Worm (Caenorhabditis elegans) whole organism, L4 larva: ENCODE results near the gene K07F5.6.

Source experiments
- D1046.2 ChIP-seq: fragments of 200-800 bp; sonication (Bioruptor generic); IDR thresholded peaks from 2 replicates; pipeline ENCODE4 v1.3.6; 2022; ENCODE audit warnings: missing genetic modification characterization, missing compliant biosample characterization
- F10B5.3 ChIP-seq: sonication (generic microtip); optimal IDR thresholded peaks from 2 replicates; lab custom pipeline; 2016; ENCODE audit warnings: mild to moderate bottlenecking, missing genetic modification characterization, missing compliant biosample characterization
- F37D6.2 ChIP-seq: sonication (generic microtip); optimal IDR thresholded peaks from 2 replicates; lab custom pipeline; 2016; ENCODE audit warnings: mild to moderate bottlenecking, missing genetic modification characterization, missing compliant biosample characterization
- R02D3.7 ChIP-seq: fragments of 150-350 bp; sonication (generic microtip); optimal IDR thresholded peaks from 3 replicates; lab custom pipeline; 2014; ENCODE audit warnings: missing biosample characterization, missing genetic modification characterization
- T26A8.4 ChIP-seq: fragments of 200-800 bp; sonication (Bioruptor generic); IDR thresholded peaks from 2 replicates; pipeline ENCODE4 v1.3.6; 2022; ENCODE audit warnings: missing genetic modification characterization, missing compliant biosample characterization
- Y48G9A.11 ChIP-seq: fragments of 200-800 bp; sonication (Bioruptor generic); IDR thresholded peaks from 2 replicates; pipeline ENCODE4 v1.3.6; 2022; ENCODE audit warnings: missing genetic modification reagents, missing genetic modification characterization, missing compliant biosample characterization
- Y5F2A.4 ChIP-seq: fragments of 200-800 bp; sonication (Bioruptor generic); optimal IDR thresholded peaks from 2 replicates; lab custom pipeline; 2018; ENCODE audit warnings: mild to moderate bottlenecking, missing genetic modification characterization, missing compliant biosample characterization
- ZK337.2 ChIP-seq: fragments of 200-800 bp; sonication (Bioruptor generic); IDR thresholded peaks from 2 replicates; pipeline ENCODE4 v1.3.6; 2022; ENCODE audit warnings: missing genetic modification reagents, missing genetic modification characterization, missing compliant biosample characterization
- arid-1 ChIP-seq: fragments of 200-800 bp; sonication (Bioruptor generic); conservative IDR thresholded peaks from 2 replicates; pipeline ENCODE4 v1.3.6; 2022; ENCODE audit warnings: missing genetic modification reagents, missing genetic modification characterization, missing compliant biosample characterization
- ceh-82 ChIP-seq: sonication (generic microtip); optimal IDR thresholded peaks from 2 replicates; lab custom pipeline; 2017; ENCODE audit warnings: missing biosample characterization, missing genetic modification characterization
- ces-1 ChIP-seq: fragments of 150-350 bp; sonication (generic microtip); optimal IDR thresholded peaks from 4 replicates; lab custom pipeline; 2014; ENCODE audit warnings: missing biosample characterization, missing genetic modification reagents, missing genetic modification characterization
- ctbp-1 ChIP-seq: fragments of 200-800 bp; sonication (Bioruptor generic); IDR thresholded peaks from 2 replicates; pipeline ENCODE4 v1.3.6; 2022; ENCODE audit warnings: missing genetic modification reagents, missing genetic modification characterization, missing compliant biosample characterization
- daf-12 ChIP-seq: fragments of 150-350 bp; optimal IDR thresholded peaks from 2 replicates; lab custom pipeline; 2014; ENCODE audit warnings: missing biosample characterization, missing genetic modification reagents, missing genetic modification characterization
- daf-16 ChIP-seq, 3 experiments: sonication (generic microtip); optimal IDR thresholded peaks; 2 replicates each; lab custom pipeline; 2016 to 2017; ENCODE audit warnings: missing genetic modification characterization in 3 of 3, missing genetic modification reagents in 3 of 3, mild to moderate bottlenecking in 2 of 3, missing compliant biosample characterization in 2 of 3, missing biosample characterization in 1 of 3, moderate library complexity in 1 of 3
- dmd-6 ChIP-seq: fragments of 200-800 bp; sonication (Bioruptor generic); IDR thresholded peaks from 2 replicates; pipeline ENCODE4 v1.3.6; 2022; ENCODE audit warnings: missing genetic modification reagents, missing genetic modification characterization, missing compliant biosample characterization
- dmd-8 ChIP-seq: fragments of 200-800 bp; sonication (Bioruptor generic); IDR thresholded peaks from 2 replicates; pipeline ENCODE4 v1.3.6; 2022; ENCODE audit warnings: missing genetic modification characterization, missing compliant biosample characterization
- dpl-1 ChIP-seq: fragments of 150-350 bp; optimal IDR thresholded peaks from 2 replicates; lab custom pipeline; 2014; ENCODE audit warnings: missing biosample characterization, missing genetic modification reagents, missing genetic modification characterization
- duxl-1 ChIP-seq: sonication (generic microtip); optimal IDR thresholded peaks from 2 replicates; lab custom pipeline; 2016; ENCODE audit warnings: mild to moderate bottlenecking, missing genetic modification characterization, moderate library complexity, missing compliant biosample characterization; ENCODE audit not compliant: poor library complexity
- dve-1 ChIP-seq: sonication (generic microtip); optimal IDR thresholded peaks from 2 replicates; lab custom pipeline; 2017; ENCODE audit warnings: antibody characterized with exemption, mild to moderate bottlenecking, missing genetic modification characterization, missing compliant biosample characterization; ENCODE audit not compliant: insufficient read depth
- fkh-10 ChIP-seq: fragments of 150-350 bp; optimal IDR thresholded peaks from 2 replicates; lab custom pipeline; 2014; ENCODE audit warnings: missing biosample characterization, missing genetic modification reagents, missing genetic modification characterization
- hif-1 ChIP-seq, 2 experiments: sonication (generic microtip); optimal IDR thresholded peaks; 2 replicates each; lab custom pipeline; 2016 to 2017; ENCODE audit warnings: missing compliant biosample characterization in 2 of 2, missing genetic modification characterization in 2 of 2, missing genetic modification reagents in 2 of 2, missing genotype in 2 of 2, mild to moderate bottlenecking in 1 of 2
- hlh-11 ChIP-seq: fragments of 200-800 bp; sonication (Bioruptor generic); optimal IDR thresholded peaks from 2 replicates; lab custom pipeline; 2018; ENCODE audit warnings: mild to moderate bottlenecking, missing genetic modification characterization, missing compliant biosample characterization
- hmg-1.1 ChIP-seq: fragments of 200-800 bp; sonication (Bioruptor generic); IDR thresholded peaks from 2 replicates; pipeline ENCODE4 v1.3.6; 2022; ENCODE audit warnings: missing genetic modification reagents, missing genetic modification characterization, missing compliant biosample characterization
- jun-1 ChIP-seq: fragments of 150-350 bp; optimal IDR thresholded peaks from 2 replicates; lab custom pipeline; 2014; ENCODE audit warnings: missing biosample characterization, missing genetic modification reagents, missing genetic modification characterization
- lin-1 ChIP-seq: fragments of 200-800 bp; sonication (Bioruptor generic); IDR thresholded peaks from 2 replicates; pipeline ENCODE4 v1.3.6; 2022; ENCODE audit warnings: missing genetic modification reagents, missing genetic modification characterization, missing compliant biosample characterization
- lin-15B ChIP-seq: fragments of 150-350 bp; sonication (generic microtip); optimal IDR thresholded peaks from 3 replicates; lab custom pipeline; 2014; ENCODE audit warnings: missing biosample characterization, missing genetic modification characterization
- lin-29 ChIP-seq: fragments of 200-800 bp; sonication (Bioruptor generic); IDR thresholded peaks from 2 replicates; pipeline ENCODE4 v1.3.6; 2022; ENCODE audit warnings: missing genetic modification reagents, missing genetic modification characterization, missing compliant biosample characterization
- madf-5 ChIP-seq, 2 experiments: fragments of 200-800 bp; sonication (Bioruptor generic); IDR thresholded peaks; 2 replicates each; pipeline ENCODE4 v1.3.6; 2022; ENCODE audit warnings: missing compliant biosample characterization in 2 of 2, missing genetic modification characterization in 2 of 2
- mdt-29 ChIP-seq: fragments of 200-800 bp; sonication (Bioruptor generic); IDR thresholded peaks from 2 replicates; pipeline ENCODE4 v1.3.6; 2022; ENCODE audit warnings: missing genetic modification reagents, missing genetic modification characterization, missing compliant biosample characterization
- mes-2 ChIP-seq: sonication (generic microtip); optimal IDR thresholded peaks from 2 replicates; lab custom pipeline; 2016; ENCODE audit warnings: missing genotype, mild to moderate bottlenecking, missing genetic modification characterization, missing compliant biosample characterization; ENCODE audit not compliant: poor library complexity, severe bottlenecking
- mxl-2 ChIP-seq: fragments of 200-800 bp; sonication (Bioruptor generic); conservative IDR thresholded peaks from 2 replicates; pipeline ENCODE4 v1.3.6; 2022; ENCODE audit warnings: missing genetic modification reagents, missing genetic modification characterization, missing compliant biosample characterization
- mxl-3 ChIP-seq: fragments of 200-800 bp; sonication (Bioruptor generic); optimal IDR thresholded peaks from 2 replicates; lab custom pipeline; 2018; ENCODE audit warnings: mild to moderate bottlenecking, missing genetic modification characterization, missing compliant biosample characterization
- nhr-10 ChIP-seq: fragments of 150-350 bp; optimal IDR thresholded peaks from 2 replicates; lab custom pipeline; 2014; ENCODE audit warnings: missing biosample characterization, missing genetic modification characterization
- nhr-41 ChIP-seq: fragments of 200-800 bp; sonication (Bioruptor generic); IDR thresholded peaks from 2 replicates; pipeline ENCODE4 v1.3.6; 2022; ENCODE audit warnings: missing genetic modification reagents, missing genetic modification characterization, missing compliant biosample characterization
- nhr-76 ChIP-seq: fragments of 150-350 bp; optimal IDR thresholded peaks from 2 replicates; lab custom pipeline; 2014; ENCODE audit warnings: missing biosample characterization, missing genetic modification characterization
- pha-4 ChIP-seq, 2 experiments: fragments of 150-350 bp in 1 of 2; fragments of 200-800 bp in 1 of 2; sonication (Bioruptor generic) in 1 of 2; IDR thresholded peaks in 1 of 2; optimal IDR thresholded peaks in 1 of 2; 2 replicates each; pipeline versions ENCODE4 v1.3.6 to Lab custom; 2014 to 2022; ENCODE audit warnings: missing genetic modification characterization in 2 of 2, missing genetic modification reagents in 2 of 2, missing biosample characterization in 1 of 2, missing compliant biosample characterization in 1 of 2
- pqm-1 ChIP-seq: sonication (generic microtip); optimal IDR thresholded peaks from 2 replicates; lab custom pipeline; 2017; ENCODE audit warnings: missing biosample characterization, missing genetic modification characterization
- sdz-12 ChIP-seq: fragments of 200-800 bp; sonication (Bioruptor generic); optimal IDR thresholded peaks from 2 replicates; lab custom pipeline; 2018; ENCODE audit warnings: mild to moderate bottlenecking, missing genetic modification characterization, missing compliant biosample characterization
- skn-1 ChIP-seq: fragments of 150-350 bp; optimal IDR thresholded peaks from 2 replicates; lab custom pipeline; 2014; ENCODE audit warnings: missing biosample characterization, missing genetic modification characterization
- snpc-4 ChIP-seq: fragments of 150-350 bp; optimal IDR thresholded peaks from 2 replicates; lab custom pipeline; 2014; ENCODE audit warnings: missing biosample characterization, missing genetic modification characterization
- spr-1 ChIP-seq: sonication (generic microtip); optimal IDR thresholded peaks from 2 replicates; lab custom pipeline; 2016; ENCODE audit warnings: mild to moderate bottlenecking, missing genetic modification characterization, missing compliant biosample characterization
- tag-97 ChIP-seq: fragments of 200-800 bp; sonication (Bioruptor generic); IDR thresholded peaks from 2 replicates; pipeline ENCODE4 v1.3.6; 2022; ENCODE audit warnings: missing genetic modification characterization, missing compliant biosample characterization
- tra-1 ChIP-seq: fragments of 200-800 bp; sonication (Bioruptor generic); IDR thresholded peaks from 2 replicates; pipeline ENCODE4 v1.3.6; 2022; ENCODE audit warnings: missing genetic modification reagents, missing genetic modification characterization, missing compliant biosample characterization
- unc-39 ChIP-seq: sonication (generic microtip); optimal IDR thresholded peaks from 2 replicates; lab custom pipeline; 2017; ENCODE audit warnings: missing biosample characterization, missing genetic modification characterization
- vab-7 ChIP-seq: fragments of 200-800 bp; sonication (Bioruptor generic); IDR thresholded peaks from 2 replicates; pipeline ENCODE4 v1.3.6; 2022; ENCODE audit warnings: missing genetic modification reagents, missing genetic modification characterization, missing compliant biosample characterization
- zfp-2 ChIP-seq: sonication (generic microtip); optimal IDR thresholded peaks from 2 replicates; lab custom pipeline; 2016; ENCODE audit warnings: mild to moderate bottlenecking, missing genetic modification characterization, missing compliant biosample characterization
- zfp-3 ChIP-seq: fragments of 200-800 bp; sonication (Bioruptor generic); conservative IDR thresholded peaks from 2 replicates; pipeline ENCODE4 v1.3.6; 2022; ENCODE audit warnings: missing genetic modification reagents, missing genetic modification characterization, missing compliant biosample characterization
- zip-2 ChIP-seq: fragments of 150-350 bp; optimal IDR thresholded peaks from 2 replicates; lab custom pipeline; 2014; ENCODE audit warnings: missing biosample characterization, missing genetic modification characterization
- ztf-7 ChIP-seq: fragments of 150-350 bp; optimal IDR thresholded peaks from 2 replicates; lab custom pipeline; 2014; ENCODE audit warnings: missing biosample characterization, missing genetic modification characterization

K07F5.6 gene

DNA sequence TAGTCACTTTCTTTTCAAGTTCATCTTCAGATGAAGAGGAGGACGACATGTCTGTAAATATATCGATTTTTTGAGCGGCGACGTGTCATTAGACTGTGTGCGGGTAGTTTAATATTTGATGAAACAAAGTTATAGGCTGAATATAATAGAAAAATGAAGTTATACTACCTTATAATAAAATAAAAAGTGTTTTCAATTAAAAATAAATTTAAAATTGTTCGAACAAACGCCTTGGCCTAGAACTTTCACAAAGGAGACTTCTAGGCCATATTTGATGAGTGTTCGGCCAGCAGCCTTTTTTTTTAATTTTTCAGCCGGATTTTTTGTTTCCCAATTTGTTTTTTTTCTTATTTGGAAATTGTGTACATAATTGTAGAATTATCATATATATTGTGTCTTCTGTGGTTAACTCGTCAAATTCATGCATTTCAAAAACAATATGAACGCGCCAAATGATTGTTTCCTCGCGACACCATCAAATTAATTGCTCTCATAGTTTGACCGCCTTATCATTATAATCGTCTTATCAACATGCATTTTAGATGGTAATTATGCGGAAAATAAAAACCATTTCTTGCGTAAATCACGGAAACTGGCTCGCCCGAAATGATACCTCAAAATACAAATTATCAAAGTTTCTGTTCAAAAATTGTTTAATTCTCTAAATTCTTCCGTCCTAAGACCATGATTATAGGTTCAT is 49.0 kb downstream of the K07F5.6 start, which contains the start of gene T13F2.2 (continued):
- TF ChIP-seq skn-1 (no peak), pqm-1 (peak; percentile 86), mes-2 (tag; lab: Kevin White, UChicago) (peak; percentile 73), Y5F2A.4 (GFP tag; lab: Kevin White, UChicago) (no peak), zfp-2 (tag; lab: Kevin White, UChicago) (no peak), lin-15B (tag; lab: Kevin White, UChicago) (no peak), unc-39 (tag; lab: Kevin White, UChicago) (no peak), ZK337.2 (GFP tag; lab: Robert Waterston, UW) (no peak), dmd-6 (GFP tag; lab: Robert Waterston, UW) (peak; percentile 70; the same call in 1 of the 2 replicates), vab-7 (GFP tag; lab: Robert Waterston, UW) (no peak), pha-4 (GFP tag; IDR thresholded peaks at IDR 0.05; lab: Robert Waterston, UW) (no peak), pha-4 (tag; optimal IDR thresholded peaks at IDR 0.05; lab: Kevin White, UChicago) (no peak), Y48G9A.11 (GFP tag; lab: Robert Waterston, UW) (no peak), ztf-7 (no peak), ctbp-1 (no peak), hif-1 (tag; optimal IDR thresholded peaks at IDR 0.05; lab: Kevin White, UChicago) (peak in 1 of 2 experiments; percentile 5), mxl-3 (GFP tag; lab: Kevin White, UChicago) (no peak), tra-1 (no peak), D1046.2 (GFP tag; lab: Robert Waterston, UW) (no peak), mxl-2 (no peak), zip-2 (tag; lab: Kevin White, UChicago) (no peak), ces-1 (GFP tag; lab: Kevin White, UChicago) (no peak), fkh-10 (no peak), dve-1 (peak; percentile 58), F37D6.2 (tag; lab: Kevin White, UChicago) (no peak), ceh-82 (tag; lab: Kevin White, UChicago) (no peak), dmd-8 (no peak), nhr-76 (no peak), nhr-10 (tag; lab: Kevin White, UChicago) (no peak), spr-1 (no peak), lin-1 (GFP tag; lab: Robert Waterston, UW) (no peak), T26A8.4 (GFP tag; lab: Robert Waterston, UW) (no peak), snpc-4 (tag; lab: Kevin White, UChicago) (no peak), duxl-1 (tag; lab: Kevin White, UChicago) (no peak), mdt-29 (GFP tag; lab: Robert Waterston, UW) (no peak), arid-1 (GFP tag; lab: Robert Waterston, UW) (no peak), hmg-1.1 (no peak), R02D3.7 (tag; lab: Kevin White, UChicago) (no peak), nhr-41 (GFP tag; lab: Robert Waterston, UW) (no peak), daf-16 (GFP tag; optimal IDR thresholded peaks at IDR 0.05; lab: Kevin White, UChicago) (no peak), daf-16 (tag; optimal IDR thresholded peaks at IDR 0.05; lab: Kevin White, UChicago) (peak; percentile 86), F10B5.3 (no peak), tag-97 (GFP tag; lab: Robert Waterston, UW) (no peak), daf-12 (no peak), dpl-1 (GFP tag; lab: Kevin White, UChicago) (peak; percentile 23), sdz-12 (GFP tag; lab: Kevin White, UChicago) (no peak), madf-5 (GFP tag; IDR thresholded peaks at IDR 0.05; lab: Robert Waterston, UW) (no peak), hlh-11 (tag; lab: Kevin White, UChicago) (peak; percentile 59), jun-1 (tag; lab: Kevin White, UChicago) (no peak), zfp-3 (GFP tag; lab: Robert Waterston, UW) (no peak), lin-29 (no peak)
